Worm (Caenorhabditis elegans) whole organism, L4 larva: Measurements from ENCODE around the gene F46F5.11.

ENCODE experiments used
- fos-1 ChIP-seq: fragments of 150-350 bp; optimal IDR thresholded peaks from 2 replicates; lab custom pipeline; 2014; ENCODE audit warnings: missing biosample characterization, missing genetic modification characterization
- nhr-41 ChIP-seq: fragments of 200-800 bp; sonication (Bioruptor generic); IDR thresholded peaks from 2 replicates; pipeline ENCODE4 v1.3.6; 2022; ENCODE audit warnings: missing genetic modification reagents, missing genetic modification characterization, missing compliant biosample characterization
- nhr-76 ChIP-seq: fragments of 150-350 bp; optimal IDR thresholded peaks from 2 replicates; lab custom pipeline; 2014; ENCODE audit warnings: missing biosample characterization, missing genetic modification characterization
- nhr-77 ChIP-seq: fragments of 150-350 bp; optimal IDR thresholded peaks from 2 replicates; lab custom pipeline; 2014; ENCODE audit warnings: missing biosample characterization, missing genetic modification characterization

DNA sequence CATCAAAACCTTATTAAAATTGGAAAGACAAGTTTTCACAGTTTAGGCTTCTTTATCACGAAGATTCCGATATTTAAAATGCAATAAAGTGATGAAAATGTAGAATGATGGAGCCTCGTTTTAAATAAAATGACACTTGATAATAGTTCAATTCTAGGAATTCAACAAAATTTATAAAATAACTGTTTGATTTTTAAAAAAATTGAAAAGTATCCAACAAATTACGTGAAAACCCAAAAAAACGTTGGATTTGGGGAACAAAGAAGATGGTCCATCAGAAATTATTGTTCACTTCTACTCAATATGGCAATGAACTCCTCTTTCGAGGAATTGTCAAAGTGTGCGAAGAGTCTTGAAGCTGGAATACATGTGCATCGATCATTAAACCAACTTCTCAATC lies 35.4 kb downstream of the F46F5.11 start, which contains the start of gene F28A10.4:
- TF ChIP-seq nhr-41 (GFP tag; lab: Robert Waterston, UW) (no peak), nhr-77 (tag; lab: Kevin White, UChicago) (no peak), nhr-76 (tag; lab: Kevin White, UChicago) (no peak), fos-1 (tag; lab: Kevin White, UChicago) (no peak)
